Worm (Caenorhabditis elegans): ENCODE data around the gene F07H5.13.

DNA sequence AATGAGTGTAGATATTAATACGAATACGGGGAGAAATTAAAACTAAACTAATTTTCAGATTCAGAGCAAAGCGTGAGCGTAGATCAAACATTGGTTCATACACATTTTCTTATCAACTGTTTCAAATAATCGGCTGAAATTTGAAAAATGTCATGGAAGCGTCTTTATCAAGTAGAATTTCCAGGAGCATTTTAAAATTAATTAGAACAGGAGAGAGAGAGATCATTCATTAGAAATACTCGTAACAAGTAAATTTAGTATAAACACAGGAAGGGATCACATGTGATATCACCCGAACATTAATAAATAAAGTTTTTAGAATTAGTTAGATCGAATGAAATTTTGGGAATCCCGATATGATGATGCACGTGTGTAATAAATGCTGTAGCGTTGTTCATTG is 16.6 kb downstream of the F07H5.13 start, which contains the start of gene pho-13:
- TF ChIP-seq W03F9.2 (tag; optimal IDR thresholded peaks at IDR 0.05), result no peak
- no peak for TF ChIP-seq him-1 (tag; optimal IDR thresholded peaks at IDR 0.05)
